Worm (Caenorhabditis elegans): ENCODE data around the gene C24A3.1.

DNA sequence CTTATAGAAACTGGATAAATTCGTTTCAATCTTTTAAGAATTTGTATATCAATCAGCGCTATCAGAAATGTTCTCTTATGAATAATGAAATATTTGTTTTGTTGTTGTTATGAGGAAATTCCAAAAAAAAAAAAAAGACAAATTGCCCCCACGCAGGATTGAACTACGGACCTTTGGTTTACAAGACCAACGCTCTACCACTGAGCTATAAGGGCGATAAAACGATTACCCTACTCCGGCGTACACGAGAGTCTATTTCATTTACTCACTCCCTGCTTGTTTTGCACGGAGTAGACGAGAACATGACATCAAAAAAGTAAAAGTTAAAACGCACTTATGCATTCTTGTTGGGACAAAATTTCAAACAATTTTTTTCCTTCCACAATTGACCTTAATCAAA lies 25.4 kb downstream of the C24A3.1 start:
- TF ChIP-seq pha-4 (tag; optimal IDR thresholded peaks at IDR 0.05), result no peak
- TF ChIP-seq fkh-10 (GFP tag; optimal IDR thresholded peaks at IDR 0.05), result no peak
- TF ChIP-seq unc-86 (tag; optimal IDR thresholded peaks at IDR 0.05), result peak; percentile 10
- no peak for TF ChIP-seq ceh-9 (tag; optimal IDR thresholded peaks at IDR 0.05)
- TF ChIP-seq hlh-30 (tag; optimal IDR thresholded peaks at IDR 0.05; ENCODE audit: insufficient read depth), result no peak
- TF ChIP-seq ceh-14 (tag; optimal IDR thresholded peaks at IDR 0.05), result no peak
- no peak for TF ChIP-seq zip-5 (tag; optimal IDR thresholded peaks at IDR 0.05)
- no peak for TF ChIP-seq eyg-1 (tag; optimal IDR thresholded peaks at IDR 0.05)
- TF ChIP-seq unc-55 (GFP tag; optimal IDR thresholded peaks at IDR 0.05), result no peak
- no peak for TF ChIP-seq ceh-22 (tag; optimal IDR thresholded peaks at IDR 0.05)
- no peak for TF ChIP-seq ama-1 (optimal IDR thresholded peaks at IDR 0.05)
- TF ChIP-seq pqm-1 (tag; optimal IDR thresholded peaks at IDR 0.05), result no peak
